Worm (Caenorhabditis elegans) whole organism, midembryonic: ENCODE results near the gene K11H12.9.

Source experiments
- T22C8.4 ChIP-seq: fragments of 200-800 bp; sonication (Bioruptor generic); IDR thresholded peaks from 2 replicates; pipeline ENCODE4 v1.3.6; 2022; ENCODE audit warnings: missing genetic modification characterization, missing compliant biosample characterization
- cog-1 ChIP-seq: sonication (generic microtip); optimal IDR thresholded peaks from 2 replicates; lab custom pipeline; 2016; ENCODE audit warnings: missing genetic modification characterization, missing compliant biosample characterization
- flt-1 ChIP-seq: fragments of 200-800 bp; sonication (Bioruptor generic); IDR thresholded peaks from 2 replicates; pipeline ENCODE4 v1.3.6; 2022; ENCODE audit warnings: missing genetic modification characterization, missing compliant biosample characterization
- klf-2 ChIP-seq: fragments of 200-800 bp; sonication (Bioruptor generic); conservative IDR thresholded peaks from 2 replicates; pipeline ENCODE4 v1.3.6; 2022; ENCODE audit warnings: missing genetic modification reagents, missing genetic modification characterization, missing compliant biosample characterization
- med-1 ChIP-seq: sonication (generic microtip); optimal IDR thresholded peaks from 2 replicates; lab custom pipeline; 2017; ENCODE audit warnings: missing genetic modification characterization, mild to moderate bottlenecking, missing compliant biosample characterization, antibody characterized with exemption, missing genetic modification reagents; ENCODE audit not compliant: insufficient read depth
- ref-1 ChIP-seq: fragments of 200-800 bp; sonication (Bioruptor generic); conservative IDR thresholded peaks from 2 replicates; pipeline ENCODE4 v1.3.6; 2022; ENCODE audit warnings: missing genetic modification reagents, missing genetic modification characterization, missing compliant biosample characterization
- tab-1 ChIP-seq: fragments of 200-800 bp; sonication (Bioruptor generic); IDR thresholded peaks from 2 replicates; pipeline ENCODE4 v1.3.6; 2022; ENCODE audit warnings: missing genetic modification characterization, missing compliant biosample characterization
- ztf-23 ChIP-seq: fragments of 200-800 bp; sonication (Bioruptor generic); IDR thresholded peaks from 2 replicates; pipeline ENCODE4 v1.3.6; 2022; ENCODE audit warnings: missing genetic modification reagents, missing genetic modification characterization, missing compliant biosample characterization
- ztf-29 ChIP-seq: fragments of 200-800 bp; sonication (Bioruptor generic); IDR thresholded peaks from 2 replicates; pipeline ENCODE4 v1.3.6; 2022; ENCODE audit warnings: missing genetic modification reagents, missing genetic modification characterization, missing compliant biosample characterization

The K11H12.9 gene

DNA sequence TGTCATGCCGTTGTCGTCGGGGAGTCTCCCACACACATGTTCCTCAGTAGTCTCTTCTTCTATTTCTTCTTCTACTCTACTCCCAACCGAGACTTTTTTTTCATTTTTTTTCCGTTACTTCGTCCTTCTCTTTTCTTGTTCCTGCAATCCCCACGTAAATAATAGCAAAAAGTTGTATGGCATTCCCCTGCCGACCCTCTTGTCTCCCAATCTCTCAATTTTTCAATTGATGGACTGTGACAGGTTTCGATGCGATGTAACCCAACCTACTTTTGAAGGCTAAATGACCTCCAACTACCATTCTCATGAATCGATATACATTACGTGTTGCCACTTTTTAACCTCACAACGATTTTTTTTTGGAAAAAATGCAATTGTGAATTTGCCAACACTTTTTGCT lies 14.7 kb downstream of the K11H12.9 start:
- no peak for TF ChIP-seq med-1 (GFP tag; lab: Kevin White, UChicago)
- no peak for TF ChIP-seq ztf-29
- TF ChIP-seq cog-1 = no peak
- no peak for TF ChIP-seq flt-1 (GFP tag; lab: Robert Waterston, UW)
- no peak for TF ChIP-seq klf-2 (GFP tag; lab: Robert Waterston, UW)
- no peak for TF ChIP-seq tab-1 (GFP tag; lab: Robert Waterston, UW)

- TF ChIP-seq ztf-29 (no peak), flt-1 (GFP tag; lab: Robert Waterston, UW) (no peak), ztf-23 (GFP tag; lab: Robert Waterston, UW) (no peak), T22C8.4 (GFP tag; lab: Robert Waterston, UW) (no peak)
Measured at ce11 chrIV:665225-665624, 15.8 kb downstream of the K11H12.9 start, which contains the start of gene K11H12.7. TSS of gene K11H12.7 (plus strand) at chrIV:665525.

DNA sequence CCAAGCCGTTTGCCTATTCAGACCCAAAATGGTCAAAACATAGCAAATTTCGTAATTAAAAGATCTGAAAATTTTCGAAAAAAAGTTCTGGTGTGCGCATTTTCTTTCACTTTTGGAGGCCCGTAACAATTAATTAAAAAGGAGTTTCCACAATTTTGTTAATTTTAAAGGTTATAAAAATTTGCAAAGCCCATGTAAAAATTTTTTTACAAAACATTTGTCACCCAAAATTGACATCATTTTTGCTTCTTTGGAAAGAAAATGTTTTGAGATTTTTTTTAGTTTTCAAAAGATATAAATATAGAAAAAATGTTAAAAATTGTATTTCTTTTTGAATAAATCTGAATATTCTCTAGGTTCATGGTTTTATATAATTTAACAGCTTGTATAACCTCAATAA lies 17.5 kb downstream of the K11H12.9 start, which contains the start of gene K11H12.6:
K11H12.6 (plus strand) TSS at position 301 of the 400 bp plus-strand sequence.
- TF ChIP-seq klf-2 (GFP tag; lab: Robert Waterston, UW) (no peak), ztf-23 (GFP tag; lab: Robert Waterston, UW) (no peak), cog-1 (no peak), ref-1 (GFP tag; lab: Robert Waterston, UW) (no peak), tab-1 (GFP tag; lab: Robert Waterston, UW) (no peak), T22C8.4 (GFP tag; lab: Robert Waterston, UW) (no peak), flt-1 (GFP tag; lab: Robert Waterston, UW) (no peak)

ce11 chrIV:670455-670854 lies 21.0 kb downstream of the K11H12.9 start, which contains the start of gene K11H12.11:
TSS of gene K11H12.11 (minus strand) at chrIV:670555.
- TF ChIP-seq med-1 (GFP tag; lab: Kevin White, UChicago) = no peak
- no peak for TF ChIP-seq tab-1 (GFP tag; lab: Robert Waterston, UW)
- TF ChIP-seq ztf-29 = no peak
- TF ChIP-seq ref-1 (GFP tag; lab: Robert Waterston, UW) = no peak
- TF ChIP-seq klf-2 (GFP tag; lab: Robert Waterston, UW) = no peak
- TF ChIP-seq flt-1 (GFP tag; lab: Robert Waterston, UW) = no peak
- TF ChIP-seq cog-1 = no peak
- TF ChIP-seq T22C8.4 (GFP tag; lab: Robert Waterston, UW) = no peak
- no peak for TF ChIP-seq ztf-23 (GFP tag; lab: Robert Waterston, UW)

- no peak for TF ChIP-seq ztf-29
- no peak for TF ChIP-seq T22C8.4 (GFP tag; lab: Robert Waterston, UW)
- no peak for TF ChIP-seq cog-1
- no peak for TF ChIP-seq flt-1 (GFP tag; lab: Robert Waterston, UW)
- TF ChIP-seq med-1 (GFP tag; lab: Kevin White, UChicago) = no peak
Measured at ce11 chrIV:673313-673712, 23.8 kb downstream of the K11H12.9 start, which contains the start of gene K11H12.3. TSS of gene K11H12.3 (minus strand) at chrIV:673480.

DNA sequence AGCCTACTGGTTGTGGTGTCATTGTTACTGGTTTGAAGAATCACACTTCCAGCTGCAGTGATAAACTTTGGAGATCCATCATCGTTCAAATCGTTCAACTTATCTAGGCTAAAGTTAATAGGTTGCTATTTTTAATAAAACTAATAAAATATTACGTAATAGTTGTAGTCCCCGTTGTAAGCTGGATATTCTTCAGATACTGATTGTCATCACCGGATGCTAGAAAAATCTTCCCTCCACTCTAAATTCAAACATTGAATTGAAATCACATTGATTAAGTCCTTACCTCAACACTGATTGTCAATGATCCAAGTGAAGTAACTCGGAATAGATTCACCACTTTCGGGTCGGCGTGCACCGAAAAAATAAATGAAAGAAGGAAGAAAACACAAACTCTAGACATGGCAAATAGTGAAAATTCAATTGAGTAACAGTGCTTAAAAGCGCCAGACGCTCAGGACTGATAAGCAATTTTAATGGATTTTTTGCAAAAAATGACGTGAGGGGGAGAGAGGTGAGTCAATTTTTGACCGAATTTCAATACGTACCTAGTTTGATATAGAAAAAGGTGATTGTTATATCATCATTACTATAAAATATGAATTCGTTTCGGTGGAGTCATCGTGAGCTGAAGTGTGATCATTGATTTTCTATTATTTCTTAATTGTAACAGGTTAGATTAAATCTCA lies 26.1 kb downstream of the K11H12.9 start, which contains the start of the genes K11H12.4 and K11H12.10:
K11H12.4 (minus strand) TSS at position 413 of the 689 bp plus-strand sequence.
K11H12.10 (plus strand) TSS at position 605 of the 689 bp plus-strand sequence.
- TF ChIP-seq tab-1 (GFP tag; lab: Robert Waterston, UW) (no peak), ztf-23 (GFP tag; lab: Robert Waterston, UW) (no peak), T22C8.4 (GFP tag; lab: Robert Waterston, UW) (no peak), klf-2 (GFP tag; lab: Robert Waterston, UW) (no peak), ztf-29 (no peak), flt-1 (GFP tag; lab: Robert Waterston, UW) (no peak), cog-1 (no peak), med-1 (GFP tag; lab: Kevin White, UChicago) (no peak), ref-1 (GFP tag; lab: Robert Waterston, UW) (no peak)

DNA sequence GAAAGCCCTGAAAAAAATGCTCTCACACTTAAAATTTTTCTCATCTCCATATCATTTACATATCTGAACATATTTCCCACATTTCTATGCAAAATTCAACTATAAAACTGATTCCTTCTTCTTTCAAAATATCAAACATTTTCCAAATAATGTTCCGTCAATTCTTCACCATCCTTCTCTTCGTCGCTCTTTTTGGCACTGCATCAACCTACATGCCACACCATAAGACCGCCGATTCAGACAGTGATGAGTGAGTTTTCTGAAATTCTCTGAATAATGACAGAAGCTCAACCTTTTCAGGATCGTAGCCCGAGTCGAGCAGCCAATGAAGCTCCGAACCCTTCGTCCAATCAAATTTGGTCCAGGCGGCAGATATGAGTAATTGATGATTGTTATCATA lies 26.8 kb downstream of the K11H12.9 start, which contains the start of gene K11H12.5:
K11H12.5 (plus strand) TSS at position 301 of the 400 bp plus-strand sequence.
- TF ChIP-seq ztf-29 = no peak
- no peak for TF ChIP-seq flt-1 (GFP tag; lab: Robert Waterston, UW)
- no peak for TF ChIP-seq ztf-23 (GFP tag; lab: Robert Waterston, UW)
- TF ChIP-seq ref-1 (GFP tag; lab: Robert Waterston, UW) = no peak
- TF ChIP-seq tab-1 (GFP tag; lab: Robert Waterston, UW) = no peak
- no peak for TF ChIP-seq cog-1
- no peak for TF ChIP-seq klf-2 (GFP tag; lab: Robert Waterston, UW)
- TF ChIP-seq med-1 (GFP tag; lab: Kevin White, UChicago) = no peak
- TF ChIP-seq T22C8.4 (GFP tag; lab: Robert Waterston, UW) = no peak

DNA sequence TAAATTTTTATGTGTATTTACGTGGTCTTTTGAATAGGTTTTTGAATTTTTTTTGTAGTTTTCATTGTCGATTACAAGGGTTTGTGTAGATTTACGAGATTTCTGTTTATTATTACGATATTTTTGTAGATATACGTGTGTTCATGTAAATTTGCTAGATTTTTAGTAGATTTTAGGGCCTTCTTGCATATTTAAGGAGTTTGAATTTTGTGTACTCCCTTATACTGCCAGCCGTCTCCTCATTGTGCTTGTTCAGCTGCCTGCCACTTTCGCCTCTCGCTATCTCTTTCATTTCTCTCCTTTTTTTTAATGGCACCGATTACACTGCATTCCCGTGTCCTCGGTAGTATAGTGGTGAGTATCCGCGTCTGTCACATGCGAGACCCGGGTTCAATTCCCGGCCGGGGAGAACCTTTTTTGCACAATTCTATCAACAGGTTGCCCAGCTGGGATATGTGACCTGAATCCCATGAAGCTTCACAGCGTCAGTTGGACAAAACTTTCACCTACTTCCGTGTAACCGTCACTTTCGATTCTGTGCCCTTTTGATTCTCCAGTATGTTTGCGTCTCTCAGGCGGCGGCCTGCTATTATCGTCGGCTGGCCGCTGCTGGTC lies 33.4 kb downstream of the K11H12.9 start:
- peak; percentile 79 for TF ChIP-seq ztf-29
- TF ChIP-seq T22C8.4 (GFP tag; lab: Robert Waterston, UW) = peak; percentile 79
- peak; percentile 86 for TF ChIP-seq tab-1 (GFP tag; lab: Robert Waterston, UW)
- peak; percentile 53 for TF ChIP-seq med-1 (GFP tag; lab: Kevin White, UChicago)
- TF ChIP-seq ref-1 (GFP tag; lab: Robert Waterston, UW) = peak; percentile 75
- peak; percentile 94 for TF ChIP-seq flt-1 (GFP tag; lab: Robert Waterston, UW)
- peak; percentile 89 for TF ChIP-seq ztf-23 (GFP tag; lab: Robert Waterston, UW)
- TF ChIP-seq klf-2 (GFP tag; lab: Robert Waterston, UW) = peak; percentile 88
- TF ChIP-seq cog-1 = peak; percentile 40

ce11 chrIV:684197-684596 lies 34.7 kb downstream of the K11H12.9 start, which contains the start of gene cutl-28:
TSS of gene cutl-28 (plus strand) at chrIV:684497.
- TF ChIP-seq ztf-29 (no peak), klf-2 (GFP tag; lab: Robert Waterston, UW) (no peak), cog-1 (no peak), med-1 (GFP tag; lab: Kevin White, UChicago) (no peak)
